Worm (Caenorhabditis elegans): Measurements from ENCODE around the gene ZK616.8.

The ZK616.8 gene

ce11 chrIV:5394687-5395086, 17.3 kb downstream of the ZK616.8 start, which contains the start of the genes perm-3 and swsn-6:
perm-3 (minus strand) TSS chrIV:5394804.
swsn-6 (plus strand) TSS chrIV:5395033.
- TF ChIP-seq dpl-1 (GFP tag; optimal IDR thresholded peaks at IDR 0.05): no peak
- no peak for TF ChIP-seq nfyb-1 (GFP tag; IDR thresholded peaks at IDR 0.05)
- TF ChIP-seq sea-2 (GFP tag; IDR thresholded peaks at IDR 0.05): no peak
- peak; percentile 46; the same call in 1 of the 2 replicates for TF ChIP-seq D2030.7 (GFP tag; IDR thresholded peaks at IDR 0.05)
- TF ChIP-seq dox-1 (GFP tag; IDR thresholded peaks at IDR 0.05): peak; percentile 83
- no peak for TF ChIP-seq mes-4 (tag; optimal IDR thresholded peaks at IDR 0.05)
- peak; percentile 40; the same call in 1 of the 2 replicates for TF ChIP-seq hmg-1.2 (GFP tag; IDR thresholded peaks at IDR 0.05)
- TF ChIP-seq unc-130 (GFP tag; optimal IDR thresholded peaks at IDR 0.05): peak; percentile 14
- no peak for TF ChIP-seq Y56A3A.18 (GFP tag; IDR thresholded peaks at IDR 0.05)
- no peak for TF ChIP-seq mxl-1 (tag; optimal IDR thresholded peaks at IDR 0.05)
- peak; percentile 64; the same call in 1 of the 2 replicates for TF ChIP-seq madf-3 (GFP tag; IDR thresholded peaks at IDR 0.05)
- TF ChIP-seq C17E4.6 (GFP tag; IDR thresholded peaks at IDR 0.05): no peak
- peak; percentile 83 for TF ChIP-seq mcd-1 (GFP tag; IDR thresholded peaks at IDR 0.05)
- TF ChIP-seq nhr-80 (tag; optimal IDR thresholded peaks at IDR 0.05): peak; percentile 54
- peak; percentile 41 for TF ChIP-seq lsl-1 (GFP tag; optimal IDR thresholded peaks at IDR 0.05)
- no peak for TF ChIP-seq Y79H2A.3 (GFP tag; conservative IDR thresholded peaks at IDR 0.05)
- TF ChIP-seq ZK185.1 (tag; optimal IDR thresholded peaks at IDR 0.05; ENCODE audit: poor library complexity, severe bottlenecking): peak; percentile 44
- no peak for TF ChIP-seq F55B11.4 (tag; optimal IDR thresholded peaks at IDR 0.05; ENCODE audit: borderline replicate concordance, insufficient read depth)
- no peak for TF ChIP-seq snpc-3.4 (tag; optimal IDR thresholded peaks at IDR 0.05)
- TF ChIP-seq nhr-90 (tag; optimal IDR thresholded peaks at IDR 0.05): no peak
- peak in 1 of 2 experiments; percentile 8 for TF ChIP-seq let-607 (tag; optimal IDR thresholded peaks at IDR 0.05)
- TF ChIP-seq F57C9.4 (tag; optimal IDR thresholded peaks at IDR 0.05): no peak
- TF ChIP-seq B0019.2 (GFP tag; conservative IDR thresholded peaks at IDR 0.05): no peak
- TF ChIP-seq hmg-20 (GFP tag; IDR thresholded peaks at IDR 0.05): no peak
- no peak for TF ChIP-seq attf-3 (GFP tag; conservative IDR thresholded peaks at IDR 0.05)
- TF ChIP-seq lir-1 (GFP tag; conservative IDR thresholded peaks at IDR 0.05): peak; percentile 34; the same call in 1 of the 2 replicates
- TF ChIP-seq F23B12.7 (tag; optimal IDR thresholded peaks at IDR 0.05; ENCODE audit: insufficient read depth): peak; percentile 34
- TF ChIP-seq repo-1 (tag; optimal IDR thresholded peaks at IDR 0.05): no peak
- TF ChIP-seq madf-6 (GFP tag; IDR thresholded peaks at IDR 0.05): peak; percentile 70; the same call in 1 of the 2 replicates
- peak; percentile 0 for TF ChIP-seq pha-4 (tag; optimal IDR thresholded peaks at IDR 0.05)
- no peak for TF ChIP-seq ztf-26 (tag; optimal IDR thresholded peaks at IDR 0.05)
- no peak for TF ChIP-seq lsy-27 (tag; optimal IDR thresholded peaks at IDR 0.05; ENCODE audit: borderline replicate concordance, insufficient read depth)
- TF ChIP-seq lin-35 (GFP tag; optimal IDR thresholded peaks at IDR 0.05): peak in 2 of 3 experiments; percentile 33 to 79
- no peak for TF ChIP-seq hlh-26 (GFP tag; conservative IDR thresholded peaks at IDR 0.05)
- peak; percentile 18 for TF ChIP-seq snpc-1.3 (tag; optimal IDR thresholded peaks at IDR 0.05; ENCODE audit: insufficient read depth)
- 0 out of 2 replicates have a peak, but pooled peaks have one; percentile 30 for TF ChIP-seq rcor-1 (GFP tag; IDR thresholded peaks at IDR 0.05)
- TF ChIP-seq madf-10 (tag; optimal IDR thresholded peaks at IDR 0.05): no peak
- TF ChIP-seq snpc-1.1 (tag; optimal IDR thresholded peaks at IDR 0.05; ENCODE audit: insufficient read depth): no peak
- TF ChIP-seq tlf-1 (GFP tag; optimal IDR thresholded peaks at IDR 0.05): no peak
- no peak for TF ChIP-seq dpff-1 (tag; optimal IDR thresholded peaks at IDR 0.05)
- TF ChIP-seq F57A8.1 (GFP tag; optimal IDR thresholded peaks at IDR 0.05): no peak
- TF ChIP-seq nfya-1 (tag; optimal IDR thresholded peaks at IDR 0.05; ENCODE audit: borderline replicate concordance, insufficient read depth): no peak
- no peak for TF ChIP-seq sptf-2 (GFP tag; optimal IDR thresholded peaks at IDR 0.05)
- TF ChIP-seq die-1 (tag; optimal IDR thresholded peaks at IDR 0.05): no peak
- TF ChIP-seq Y53F4B.3 (GFP tag; IDR thresholded peaks at IDR 0.05): no peak
- TF ChIP-seq athp-1 (tag; optimal IDR thresholded peaks at IDR 0.05): no peak
- TF ChIP-seq K11D2.4 (GFP tag; IDR thresholded peaks at IDR 0.05): no peak
